Worm (Caenorhabditis elegans): ENCODE results near the gene K06H6.1.

DNA sequence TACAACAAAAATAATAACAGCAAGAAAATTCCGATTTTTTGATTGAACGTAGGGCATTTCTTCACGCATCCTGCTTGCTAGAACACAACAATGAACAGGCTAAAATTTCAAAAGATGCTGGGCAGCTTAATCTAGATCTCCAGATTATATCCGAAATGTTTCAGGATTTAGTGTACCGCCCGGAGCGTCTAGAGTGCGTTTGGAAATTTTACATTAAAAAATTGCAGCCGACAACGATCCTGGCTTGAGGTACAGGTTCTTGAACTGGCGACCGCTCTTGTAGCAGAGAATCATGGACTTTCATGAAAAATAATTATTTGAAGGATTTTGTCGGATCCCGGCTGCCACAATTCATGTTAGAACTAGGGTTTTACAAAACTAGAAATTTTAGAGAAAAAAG is 39.9 kb upstream of the K06H6.1 start, which contains the start of gene C14C6.6:
- TF ChIP-seq tbx-37 (GFP tag; conservative IDR thresholded peaks at IDR 0.05) (no peak), ama-1 (optimal IDR thresholded peaks at IDR 0.05) (no peak), scrt-1 (GFP tag; IDR thresholded peaks at IDR 0.05) (no peak), tbx-11 (GFP tag; IDR thresholded peaks at IDR 0.05) (no peak), hnd-1 (tag; optimal IDR thresholded peaks at IDR 0.05) (no peak), pes-1 (GFP tag; IDR thresholded peaks at IDR 0.05) (no peak), ets-7 (tag; optimal IDR thresholded peaks at IDR 0.05) (no peak), flt-1 (GFP tag; IDR thresholded peaks at IDR 0.05) (no peak), B0310.2 (tag; optimal IDR thresholded peaks at IDR 0.05) (no peak), sea-1 (GFP tag; conservative IDR thresholded peaks at IDR 0.05) (no peak)
